Worm (Caenorhabditis elegans) whole organism, young adult: ENCODE data around the gene C32D5.10.

ENCODE experiments used
- B0019.2 ChIP-seq: fragments of 200-800 bp; sonication (Bioruptor generic); conservative IDR thresholded peaks from 2 replicates; pipeline ENCODE4 v1.3.6; 2022; ENCODE audit warnings: missing genetic modification reagents, missing genetic modification characterization, missing compliant biosample characterization
- C06A6.2 ChIP-seq: fragments of 200-800 bp; sonication (Bioruptor generic); conservative IDR thresholded peaks from 2 replicates; pipeline ENCODE4 v1.3.6; 2022; ENCODE audit warnings: missing genetic modification characterization, missing compliant biosample characterization
- C17E4.6 ChIP-seq: fragments of 200-800 bp; sonication (Bioruptor generic); IDR thresholded peaks from 2 replicates; pipeline ENCODE4 v1.3.6; 2022; ENCODE audit warnings: missing genetic modification reagents, missing genetic modification characterization, missing compliant biosample characterization
- F23B12.7 ChIP-seq: sonication (generic microtip); optimal IDR thresholded peaks from 2 replicates; lab custom pipeline; 2017; ENCODE audit warnings: missing genetic modification characterization, mild to moderate bottlenecking, missing compliant biosample characterization, antibody characterized with exemption, moderate library complexity; ENCODE audit not compliant: insufficient read depth
- F33H1.4 ChIP-seq: fragments of 200-800 bp; sonication (Bioruptor generic); IDR thresholded peaks from 2 replicates; pipeline ENCODE4 v1.3.6; 2022; ENCODE audit warnings: missing genetic modification reagents, missing genetic modification characterization, missing compliant biosample characterization
- F57A8.1 ChIP-seq: fragments of 200-800 bp; sonication (Bioruptor generic); optimal IDR thresholded peaks from 2 replicates; lab custom pipeline; 2018; ENCODE audit warnings: mild to moderate bottlenecking, missing genetic modification characterization, moderate library complexity, missing compliant biosample characterization
- K11D2.4 ChIP-seq: fragments of 200-800 bp; sonication (Bioruptor generic); IDR thresholded peaks from 2 replicates; pipeline ENCODE4 v1.3.6; 2022; ENCODE audit warnings: missing genetic modification reagents, missing genetic modification characterization, missing compliant biosample characterization
- T07F8.4 ChIP-seq: sonication (generic microtip); optimal IDR thresholded peaks from 2 replicates; lab custom pipeline; 2016; ENCODE audit warnings: mild to moderate bottlenecking, missing genetic modification characterization, moderate library complexity, missing compliant biosample characterization
- Y67H2A.10 ChIP-seq: fragments of 200-800 bp; sonication (Bioruptor generic); conservative IDR thresholded peaks from 2 replicates; pipeline ENCODE4 v1.3.6; 2022; ENCODE audit warnings: missing genetic modification reagents, missing genetic modification characterization, missing compliant biosample characterization
- Y79H2A.3 ChIP-seq: fragments of 200-800 bp; sonication (Bioruptor generic); conservative IDR thresholded peaks from 2 replicates; pipeline ENCODE4 v1.3.6; 2022; ENCODE audit warnings: missing genetic modification reagents, missing genetic modification characterization, missing compliant biosample characterization
- Y95B8A.8 ChIP-seq: fragments of 200-800 bp; sonication (Bioruptor generic); IDR thresholded peaks from 2 replicates; pipeline ENCODE4 v1.3.6; 2022; ENCODE audit warnings: missing genetic modification reagents, missing genetic modification characterization, missing compliant biosample characterization
- akir-1 ChIP-seq: fragments of 200-800 bp; sonication (Bioruptor generic); optimal IDR thresholded peaks from 2 replicates; lab custom pipeline; 2018; ENCODE audit warnings: mild to moderate bottlenecking, missing genetic modification characterization, moderate library complexity, missing compliant biosample characterization
- athp-1 ChIP-seq: sonication (generic microtip); optimal IDR thresholded peaks from 2 replicates; lab custom pipeline; 2017; ENCODE audit warnings: mild to moderate bottlenecking, missing genetic modification characterization, missing compliant biosample characterization
- attf-5 ChIP-seq: fragments of 200-800 bp; sonication (Bioruptor generic); optimal IDR thresholded peaks from 2 replicates; lab custom pipeline; 2018; ENCODE audit warnings: mild to moderate bottlenecking, missing genetic modification characterization, missing compliant biosample characterization
- ceh-27 ChIP-seq: fragments of 200-800 bp; sonication (Bioruptor generic); optimal IDR thresholded peaks from 2 replicates; lab custom pipeline; 2018; ENCODE audit warnings: mild to moderate bottlenecking, missing genetic modification characterization, moderate library complexity, missing compliant biosample characterization
- ceh-91 ChIP-seq: fragments of 200-800 bp; sonication (Bioruptor generic); IDR thresholded peaks from 2 replicates; pipeline ENCODE4 v1.3.6; 2022; ENCODE audit warnings: missing genetic modification reagents, missing genetic modification characterization, missing compliant biosample characterization
- dpff-1 ChIP-seq: sonication (generic microtip); optimal IDR thresholded peaks from 2 replicates; lab custom pipeline; 2017; ENCODE audit warnings: mild to moderate bottlenecking, missing genetic modification characterization, missing compliant biosample characterization
- efl-1 ChIP-seq: fragments of 150-350 bp; optimal IDR thresholded peaks from 2 replicates; lab custom pipeline; 2014; ENCODE audit warnings: missing biosample characterization, missing genetic modification reagents, missing genetic modification characterization
- egl-44 ChIP-seq: fragments of 200-800 bp; sonication (Bioruptor generic); IDR thresholded peaks from 2 replicates; pipeline ENCODE4 v1.3.6; 2022; ENCODE audit warnings: missing genetic modification reagents, missing genetic modification characterization, missing compliant biosample characterization
- egrh-3 ChIP-seq: fragments of 200-800 bp; sonication (Bioruptor generic); IDR thresholded peaks from 2 replicates; pipeline ENCODE4 v1.3.6; 2022; ENCODE audit warnings: missing genetic modification reagents, missing genetic modification characterization, missing compliant biosample characterization
- ekl-4 ChIP-seq: fragments of 200-800 bp; sonication (Bioruptor generic); IDR thresholded peaks from 2 replicates; pipeline ENCODE4 v1.3.6; 2022; ENCODE audit warnings: missing genetic modification reagents, missing genetic modification characterization, missing compliant biosample characterization
- ets-4 ChIP-seq: fragments of 200-800 bp; sonication (Bioruptor generic); optimal IDR thresholded peaks from 2 replicates; lab custom pipeline; 2018; ENCODE audit warnings: mild to moderate bottlenecking, missing genetic modification characterization, missing compliant biosample characterization
- fkh-3 ChIP-seq: sonication (generic microtip); optimal IDR thresholded peaks from 2 replicates; lab custom pipeline; 2016; ENCODE audit warnings: mild to moderate bottlenecking, missing genetic modification characterization, missing compliant biosample characterization
- hmg-1.2 ChIP-seq: fragments of 200-800 bp; sonication (Bioruptor generic); IDR thresholded peaks from 2 replicates; pipeline ENCODE4 v1.3.6; 2022; ENCODE audit warnings: missing genetic modification reagents, missing genetic modification characterization, missing compliant biosample characterization
- hmg-20 ChIP-seq: fragments of 200-800 bp; sonication (Bioruptor generic); IDR thresholded peaks from 2 replicates; pipeline ENCODE4 v1.3.6; 2022; ENCODE audit warnings: missing genetic modification reagents, missing genetic modification characterization, missing compliant biosample characterization
- let-526 ChIP-seq: fragments of 200-800 bp; sonication (Bioruptor generic); IDR thresholded peaks from 2 replicates; pipeline ENCODE4 v1.3.6; 2022; ENCODE audit warnings: missing genetic modification reagents, missing genetic modification characterization, missing compliant biosample characterization
- lin-54 ChIP-seq: fragments of 200-800 bp; sonication (Bioruptor generic); optimal IDR thresholded peaks from 2 replicates; lab custom pipeline; 2018; ENCODE audit warnings: mild to moderate bottlenecking, missing genetic modification characterization, missing compliant biosample characterization
- madf-6 ChIP-seq: fragments of 200-800 bp; sonication (Bioruptor generic); IDR thresholded peaks from 2 replicates; pipeline ENCODE4 v1.3.6; 2022; ENCODE audit warnings: missing genetic modification reagents, missing genetic modification characterization, missing compliant biosample characterization
- mcd-1 ChIP-seq: fragments of 200-800 bp; sonication (Bioruptor generic); IDR thresholded peaks from 2 replicates; pipeline ENCODE4 v1.3.6; 2022; ENCODE audit warnings: missing genetic modification reagents, missing genetic modification characterization, missing compliant biosample characterization
- mes-4 ChIP-seq: sonication (generic microtip); optimal IDR thresholded peaks from 2 replicates; lab custom pipeline; 2016; ENCODE audit warnings: missing genotype, missing genetic modification characterization, missing compliant biosample characterization
- nfya-2 ChIP-seq: fragments of 200-800 bp; sonication (Bioruptor generic); IDR thresholded peaks from 2 replicates; pipeline ENCODE4 v1.3.6; 2022; ENCODE audit warnings: missing genetic modification reagents, missing genetic modification characterization, missing compliant biosample characterization
- nfyb-1 ChIP-seq: fragments of 200-800 bp; sonication (Bioruptor generic); IDR thresholded peaks from 2 replicates; pipeline ENCODE4 v1.3.6; 2022; ENCODE audit warnings: missing genetic modification reagents, missing genetic modification characterization, missing compliant biosample characterization
- nhr-120 ChIP-seq: fragments of 200-800 bp; sonication (Bioruptor generic); IDR thresholded peaks from 2 replicates; pipeline ENCODE4 v1.3.6; 2022; ENCODE audit warnings: missing genetic modification characterization, missing compliant biosample characterization
- nhr-179 ChIP-seq: sonication (generic microtip); optimal IDR thresholded peaks from 2 replicates; lab custom pipeline; 2016; ENCODE audit warnings: mild to moderate bottlenecking, missing genetic modification characterization, missing compliant biosample characterization
- nhr-80 ChIP-seq: sonication (generic microtip); optimal IDR thresholded peaks from 2 replicates; lab custom pipeline; 2016; ENCODE audit warnings: missing genetic modification characterization, missing compliant biosample characterization
- pha-4 ChIP-seq: fragments of 150-350 bp; sonication (generic microtip); optimal IDR thresholded peaks from 2 replicates; lab custom pipeline; 2014; ENCODE audit warnings: missing biosample characterization, missing genetic modification reagents, missing genetic modification characterization
- rec-8 ChIP-seq, 2 experiments: sonication (generic microtip); optimal IDR thresholded peaks; 2 replicates each; lab custom pipeline; 2016; ENCODE audit warnings: mild to moderate bottlenecking in 2 of 2, missing genetic modification characterization in 2 of 2, missing genetic modification reagents in 2 of 2, missing genotype in 2 of 2, missing biosample characterization in 1 of 2, missing compliant biosample characterization in 1 of 2, moderate library complexity in 1 of 2
- repo-1 ChIP-seq: sonication (generic microtip); optimal IDR thresholded peaks from 2 replicates; lab custom pipeline; 2017; ENCODE audit warnings: mild to moderate bottlenecking, missing genetic modification characterization, missing compliant biosample characterization
- snpc-1.3 ChIP-seq: sonication (generic microtip); optimal IDR thresholded peaks from 2 replicates; lab custom pipeline; 2017; ENCODE audit warnings: missing genetic modification characterization, mild to moderate bottlenecking, missing compliant biosample characterization, antibody characterized with exemption, moderate library complexity, missing genotype, missing genetic modification reagents; ENCODE audit not compliant: insufficient read depth
- snpc-4 ChIP-seq, 5 experiments: fragments of 150-350 bp in 1 of 5; sonication (generic microtip) in 4 of 5; optimal IDR thresholded peaks; 2 replicates each; lab custom pipeline; 2014 to 2018; ENCODE audit warnings: missing genetic modification characterization in 5 of 5, missing biosample characterization in 3 of 5, antibody characterized with exemption in 2 of 5, mild to moderate bottlenecking in 2 of 5, missing compliant biosample characterization in 2 of 5, missing genotype in 2 of 5, moderate library complexity in 2 of 5, missing genetic modification reagents in 1 of 5
- unc-130 ChIP-seq: sonication (generic microtip); optimal IDR thresholded peaks from 2 replicates; lab custom pipeline; 2016; ENCODE audit warnings: missing genetic modification reagents, missing genetic modification characterization, missing compliant biosample characterization
- zfh-2 ChIP-seq: fragments of 200-800 bp; sonication (Bioruptor generic); conservative IDR thresholded peaks from 2 replicates; pipeline ENCODE4 v1.3.6; 2022; ENCODE audit warnings: missing genetic modification reagents, missing genetic modification characterization, missing compliant biosample characterization
- ztf-22 ChIP-seq: fragments of 200-800 bp; sonication (Bioruptor generic); optimal IDR thresholded peaks from 2 replicates; lab custom pipeline; 2018; ENCODE audit warnings: mild to moderate bottlenecking, missing genetic modification characterization, moderate library complexity, missing compliant biosample characterization
- ztf-26 ChIP-seq: sonication (generic microtip); optimal IDR thresholded peaks from 2 replicates; lab custom pipeline; 2017; ENCODE audit warnings: missing genetic modification characterization, missing compliant biosample characterization

Gene C32D5.10

DNA sequence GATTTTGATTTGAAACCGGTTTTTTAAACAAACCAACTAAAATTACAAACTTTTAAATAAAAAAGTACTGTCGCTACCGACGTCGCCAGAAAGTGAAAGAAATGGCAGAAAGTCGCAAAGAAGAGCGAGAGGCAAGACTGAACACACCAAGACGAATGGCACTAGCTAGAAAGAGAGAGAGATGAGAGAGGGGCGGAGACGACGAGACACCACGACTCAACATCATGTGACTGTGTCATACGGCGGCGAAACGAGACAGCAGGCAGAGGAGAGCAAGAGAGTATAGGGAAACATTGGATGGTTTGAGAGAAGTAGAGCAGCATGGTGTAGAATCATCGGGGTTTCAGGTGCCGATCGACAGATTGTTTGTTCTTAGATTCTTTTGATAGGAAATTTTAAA is 3.4 kb downstream of the C32D5.10 start (continued):
- TF ChIP-seq madf-6 (GFP tag; lab: Robert Waterston, UW) (no peak), nhr-120 (GFP tag; lab: Robert Waterston, UW) (no peak), ceh-91 (GFP tag; lab: Robert Waterston, UW) (peak; percentile 13; the same call in 1 of the 2 replicates), Y95B8A.8 (GFP tag; lab: Robert Waterston, UW) (0 out of 2 replicates have a peak, but pooled peaks have one; percentile 11), let-526 (GFP tag; lab: Robert Waterston, UW) (peak; percentile 75; the same call in 1 of the 2 replicates), T07F8.4 (tag; lab: Kevin White, UChicago) (no peak), snpc-4 (GFP tag; optimal IDR thresholded peaks at IDR 0.05; lab: Kevin White, UChicago) (no peak), snpc-4 (tag; optimal IDR thresholded peaks at IDR 0.05; lab: Kevin White, UChicago) (peak in 3 of 4 experiments; percentile 4 to 56 (median 53)), lin-54 (GFP tag; lab: Kevin White, UChicago) (peak; percentile 72), C17E4.6 (GFP tag; lab: Robert Waterston, UW) (0 out of 2 replicates have a peak, but pooled peaks have one; percentile 38), ekl-4 (GFP tag; lab: Robert Waterston, UW) (peak; percentile 90), ztf-22 (GFP tag; lab: Kevin White, UChicago) (no peak), attf-5 (GFP tag; lab: Kevin White, UChicago) (peak; percentile 82), F23B12.7 (tag; lab: Kevin White, UChicago) (peak; percentile 42), hmg-1.2 (peak; percentile 80), ets-4 (GFP tag; lab: Kevin White, UChicago) (peak; percentile 48), hmg-20 (GFP tag; lab: Robert Waterston, UW) (no peak), pha-4 (tag; lab: Kevin White, UChicago) (peak; percentile 79), nhr-179 (tag; lab: Kevin White, UChicago) (no peak), egrh-3 (GFP tag; lab: Robert Waterston, UW) (peak; percentile 53; the same call in 1 of the 2 replicates), egl-44 (peak; percentile 81), athp-1 (tag; lab: Kevin White, UChicago) (no peak), ceh-27 (peak; percentile 87), Y67H2A.10 (GFP tag; lab: Robert Waterston, UW) (peak; percentile 74), efl-1 (GFP tag; lab: Kevin White, UChicago) (no peak), repo-1 (tag; lab: Kevin White, UChicago) (peak; percentile 52), mes-4 (tag; lab: Kevin White, UChicago) (no peak), C06A6.2 (GFP tag; lab: Robert Waterston, UW) (peak; percentile 80), K11D2.4 (GFP tag; lab: Robert Waterston, UW) (peak; percentile 80), mcd-1 (peak; percentile 85), nhr-80 (peak; percentile 80), rec-8 (tag; optimal IDR thresholded peaks at IDR 0.05; lab: Kevin White, UChicago) (no peak)
- TF ChIP-seq, all 124 proteins: peak for 52

DNA sequence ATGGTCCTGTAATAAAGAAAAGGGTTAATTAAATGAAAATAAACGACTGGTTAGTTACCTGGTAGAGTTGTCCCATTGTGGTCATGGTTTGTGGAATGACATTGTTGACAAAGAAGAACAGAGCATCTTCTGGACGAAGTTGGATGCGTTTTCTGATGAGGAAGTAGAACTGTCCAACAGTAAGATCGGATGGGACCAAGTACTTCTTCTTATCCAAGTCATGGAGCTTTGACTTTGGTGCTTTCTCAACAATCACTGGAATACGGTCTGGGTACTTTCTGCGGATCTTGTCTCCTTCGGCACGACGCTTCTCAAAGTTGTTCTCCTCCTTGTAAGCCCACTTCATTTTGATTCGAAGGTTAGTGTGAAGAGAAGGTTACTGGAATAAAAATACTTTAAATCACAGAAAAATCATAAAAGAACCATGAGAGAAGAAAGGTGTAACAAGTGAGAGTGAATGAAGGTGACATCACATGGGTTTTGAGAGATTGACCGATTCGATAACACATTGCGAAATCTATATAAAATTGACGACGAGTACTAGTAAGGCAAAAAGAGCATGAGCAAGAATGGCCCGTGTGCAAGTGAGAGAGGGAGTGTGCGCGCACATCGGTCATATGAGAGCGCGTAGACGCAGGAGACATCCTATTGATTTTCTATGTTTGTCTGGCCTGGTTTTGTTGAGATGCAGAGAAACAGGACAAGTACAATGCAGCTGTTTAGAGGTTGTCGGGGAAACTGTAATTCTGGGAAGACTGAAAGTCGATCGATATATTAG is 4.3 kb downstream of the C32D5.10 start, which contains the start of gene lgg-1:
lgg-1 (minus strand) TSS at position 379 of the 778 bp plus-strand sequence.
- no peak for TF ChIP-seq rec-8 (tag; optimal IDR thresholded peaks at IDR 0.05; lab: Kevin White, UChicago)
- TF ChIP-seq Y79H2A.3 (GFP tag; lab: Robert Waterston, UW): 0 out of 2 replicates have a peak, but pooled peaks have one; percentile 6
- TF ChIP-seq ceh-27: peak; percentile 41
- TF ChIP-seq zfh-2 (GFP tag; lab: Robert Waterston, UW): no peak; the same call in 1 of the 2 replicates
- no peak for TF ChIP-seq dpff-1 (tag; lab: Kevin White, UChicago)
- no peak for TF ChIP-seq T07F8.4 (tag; lab: Kevin White, UChicago)
- no peak for TF ChIP-seq snpc-1.3 (tag; lab: Kevin White, UChicago)
- TF ChIP-seq akir-1 (GFP tag; lab: Kevin White, UChicago): no peak
- TF ChIP-seq F33H1.4 (GFP tag; lab: Robert Waterston, UW): no peak
- no peak for TF ChIP-seq fkh-3
- peak; percentile 79 for TF ChIP-seq nfyb-1 (GFP tag; lab: Robert Waterston, UW)
- peak; percentile 21 for TF ChIP-seq ztf-26 (tag; lab: Kevin White, UChicago)
- TF ChIP-seq F57A8.1 (GFP tag; lab: Kevin White, UChicago): peak; percentile 0
- TF ChIP-seq B0019.2 (GFP tag; lab: Robert Waterston, UW): peak; percentile 47
- no peak; the same call in 1 of the 2 replicates for TF ChIP-seq C17E4.6 (GFP tag; lab: Robert Waterston, UW)
- TF ChIP-seq nfya-2: no peak
- TF ChIP-seq unc-130 (GFP tag; lab: Kevin White, UChicago): no peak
- TF ChIP-seq mcd-1: peak; percentile 56
